Worm (Caenorhabditis elegans) whole organism, early embryonic: ENCODE results near the gene nhr-210.

Source experiments
- B0310.2 ChIP-seq: sonication (generic microtip); optimal IDR thresholded peaks from 2 replicates; lab custom pipeline; 2016; ENCODE audit warnings: mild to moderate bottlenecking, missing genetic modification characterization, missing compliant biosample characterization
- F13C5.2 ChIP-seq: sonication (generic microtip); optimal IDR thresholded peaks from 2 replicates; lab custom pipeline; 2017; ENCODE audit warnings: mild to moderate bottlenecking, missing genetic modification characterization, inconsistent platforms, missing compliant biosample characterization
- aly-1 ChIP-seq: sonication (generic microtip); optimal IDR thresholded peaks from 2 replicates; lab custom pipeline; 2016; ENCODE audit warnings: missing genetic modification characterization, missing compliant biosample characterization
- ama-1 ChIP-seq: fragments of 150-350 bp; optimal IDR thresholded peaks from 2 replicates; lab custom pipeline; 2014
- ceh-13 ChIP-seq: fragments of 200-800 bp; sonication (Bioruptor generic); optimal IDR thresholded peaks from 2 replicates; lab custom pipeline; 2018; ENCODE audit warnings: mild to moderate bottlenecking, missing genetic modification characterization, missing compliant biosample characterization
- ceh-36 ChIP-seq: sonication (generic microtip); optimal IDR thresholded peaks from 2 replicates; lab custom pipeline; 2016; ENCODE audit warnings: missing genetic modification characterization, inconsistent platforms, missing compliant biosample characterization
- ets-7 ChIP-seq: sonication (generic microtip); optimal IDR thresholded peaks from 2 replicates; lab custom pipeline; 2016; ENCODE audit warnings: missing genotype, missing genetic modification characterization, missing compliant biosample characterization
- flt-1 ChIP-seq: fragments of 200-800 bp; sonication (Bioruptor generic); IDR thresholded peaks from 2 replicates; pipeline ENCODE4 v1.3.6; 2022; ENCODE audit warnings: missing genetic modification characterization, missing compliant biosample characterization
- hmbx-1 ChIP-seq: sonication (generic microtip); optimal IDR thresholded peaks from 2 replicates; lab custom pipeline; 2016; ENCODE audit warnings: mild to moderate bottlenecking, missing genetic modification characterization, missing compliant biosample characterization
- hmg-4 ChIP-seq: fragments of 200-800 bp; sonication (Bioruptor generic); optimal IDR thresholded peaks from 2 replicates; lab custom pipeline; 2018; ENCODE audit warnings: mild to moderate bottlenecking, missing genetic modification characterization, missing compliant biosample characterization
- hnd-1 ChIP-seq: sonication (generic microtip); optimal IDR thresholded peaks from 2 replicates; lab custom pipeline; 2016; ENCODE audit warnings: missing genetic modification characterization, missing compliant biosample characterization
- pes-1 ChIP-seq: fragments of 200-800 bp; sonication (Bioruptor generic); IDR thresholded peaks from 2 replicates; pipeline ENCODE4 v1.3.6; 2022; ENCODE audit warnings: missing genetic modification reagents, missing genetic modification characterization, missing compliant biosample characterization
- scrt-1 ChIP-seq: fragments of 200-800 bp; sonication (Bioruptor generic); IDR thresholded peaks from 2 replicates; pipeline ENCODE4 v1.3.6; 2022; ENCODE audit warnings: missing genetic modification characterization, missing compliant biosample characterization
- sea-1 ChIP-seq: fragments of 200-800 bp; sonication (Bioruptor generic); conservative IDR thresholded peaks from 2 replicates; pipeline ENCODE4 v1.3.6; 2022; ENCODE audit warnings: missing genetic modification characterization, missing compliant biosample characterization
- tbx-11 ChIP-seq: fragments of 200-800 bp; sonication (Bioruptor generic); IDR thresholded peaks from 2 replicates; pipeline ENCODE4 v1.3.6; 2022; ENCODE audit warnings: missing genetic modification characterization, missing compliant biosample characterization
- tbx-37 ChIP-seq: fragments of 200-800 bp; sonication (Bioruptor generic); conservative IDR thresholded peaks from 2 replicates; pipeline ENCODE4 v1.3.6; 2022; ENCODE audit warnings: missing genetic modification reagents, missing genetic modification characterization, missing compliant biosample characterization
- tra-4 ChIP-seq: sonication (generic microtip); optimal IDR thresholded peaks from 2 replicates; lab custom pipeline; 2017; ENCODE audit warnings: missing genetic modification characterization, missing compliant biosample characterization

The nhr-210 gene

ce11 chrV:477664-478212, 41.6 kb downstream of the nhr-210 start, which contains the start of gene nhr-55:
Gene nhr-55, plus strand, starts transcription at chrV:478162.
- no peak for TF ChIP-seq ets-7 (tag; lab: Kevin White, UChicago)
- TF ChIP-seq hnd-1 (tag; lab: Kevin White, UChicago): no peak
- TF ChIP-seq hmbx-1 (tag; lab: Kevin White, UChicago): no peak
- TF ChIP-seq ama-1: no peak

DNA sequence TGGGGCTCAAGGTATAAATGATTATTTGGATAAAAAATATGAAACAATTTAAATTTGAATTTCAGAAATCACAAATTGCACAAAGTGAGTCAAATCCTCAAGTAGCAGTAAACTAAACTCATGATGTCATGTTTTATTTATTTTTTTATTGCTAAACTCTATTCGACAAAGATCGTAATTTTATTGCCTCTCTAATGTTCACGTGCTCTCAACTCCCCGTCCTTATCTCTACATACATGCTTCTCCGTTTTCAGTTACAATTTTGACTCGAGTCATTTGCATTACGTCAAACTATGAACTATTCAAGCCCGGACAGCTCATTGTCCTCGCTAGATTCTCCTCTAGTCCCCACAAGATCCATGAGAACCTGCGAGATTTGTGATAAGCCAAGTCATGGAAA, 44.8 kb downstream of the nhr-210 start, which contains the start of gene nhr-99:
Gene nhr-99 (plus strand): TSS at position 263 of the 400 bp plus-strand sequence.
- TF ChIP-seq ets-7 (tag; lab: Kevin White, UChicago) (no peak), hnd-1 (tag; lab: Kevin White, UChicago) (no peak), ama-1 (no peak), B0310.2 (no peak), pes-1 (GFP tag; lab: Robert Waterston, UW) (no peak), ceh-13 (GFP tag; lab: Kevin White, UChicago) (no peak), hmg-4 (GFP tag; lab: Kevin White, UChicago) (no peak), tbx-11 (GFP tag; lab: Robert Waterston, UW) (no peak), ceh-36 (tag; lab: Kevin White, UChicago) (no peak), tra-4 (tag; lab: Kevin White, UChicago) (no peak), sea-1 (GFP tag; lab: Robert Waterston, UW) (no peak)

- no peak for TF ChIP-seq hmg-4 (GFP tag; lab: Kevin White, UChicago)
- no peak for TF ChIP-seq flt-1
- TF ChIP-seq tbx-37 (GFP tag; lab: Robert Waterston, UW): no peak
- no peak for TF ChIP-seq aly-1 (tag; lab: Kevin White, UChicago)
- no peak for TF ChIP-seq ets-7 (tag; lab: Kevin White, UChicago)
- TF ChIP-seq F13C5.2 (tag; lab: Kevin White, UChicago): no peak
- no peak for TF ChIP-seq tra-4 (tag; lab: Kevin White, UChicago)
- no peak for TF ChIP-seq B0310.2
- no peak for TF ChIP-seq hmbx-1 (tag; lab: Kevin White, UChicago)
- TF ChIP-seq hnd-1 (tag; lab: Kevin White, UChicago): no peak
- no peak for TF ChIP-seq ceh-13 (GFP tag; lab: Kevin White, UChicago)
- TF ChIP-seq sea-1 (GFP tag; lab: Robert Waterston, UW): no peak
- no peak for TF ChIP-seq ama-1
- no peak for TF ChIP-seq tbx-11 (GFP tag; lab: Robert Waterston, UW)
- no peak for TF ChIP-seq ceh-36 (tag; lab: Kevin White, UChicago)
These were observed 46.8 kb downstream of the nhr-210 start, which contains the start of gene srt-31 for ce11 chrV:472589-472988. Gene srt-31, plus strand, starts transcription at chrV:472889.

- no peak for TF ChIP-seq B0310.2
- no peak for TF ChIP-seq ceh-36 (tag; lab: Kevin White, UChicago)
- no peak for TF ChIP-seq ama-1
- no peak for TF ChIP-seq pes-1 (GFP tag; lab: Robert Waterston, UW)
- TF ChIP-seq sea-1 (GFP tag; lab: Robert Waterston, UW): no peak
- no peak for TF ChIP-seq hnd-1 (tag; lab: Kevin White, UChicago)
- TF ChIP-seq ceh-13 (GFP tag; lab: Kevin White, UChicago): no peak
- TF ChIP-seq tra-4 (tag; lab: Kevin White, UChicago): no peak
- TF ChIP-seq ets-7 (tag; lab: Kevin White, UChicago): no peak
- no peak for TF ChIP-seq tbx-11 (GFP tag; lab: Robert Waterston, UW)
- no peak for TF ChIP-seq scrt-1 (GFP tag; lab: Robert Waterston, UW)
- no peak for TF ChIP-seq hmbx-1 (tag; lab: Kevin White, UChicago)
- no peak for TF ChIP-seq flt-1
- no peak for TF ChIP-seq hmg-4 (GFP tag; lab: Kevin White, UChicago)
- no peak for TF ChIP-seq F13C5.2 (tag; lab: Kevin White, UChicago)
These were observed 50.9 kb downstream of the nhr-210 start, which contains the start of gene srbc-57 for ce11 chrV:468460-468859. Gene srbc-57, minus strand, starts transcription at chrV:468560.
